Worm (Caenorhabditis elegans): ENCODE measurements around the gene dct-8.

The dct-8 gene

ce11 chrIV:3873706-3874105 lies 21.2 kb upstream of the dct-8 start, which contains the start of gene F37C4.5:
TSS of gene F37C4.5 (minus strand) at chrIV:3873806.
- TF ChIP-seq zag-1 (tag; optimal IDR thresholded peaks at IDR 0.05) (no peak), snpc-4 (tag; optimal IDR thresholded peaks at IDR 0.05) (no peak), nhr-12 (tag; optimal IDR thresholded peaks at IDR 0.05) (no peak), Y55F3AM.14 (GFP tag; optimal IDR thresholded peaks at IDR 0.05) (no peak), skn-1 (tag; optimal IDR thresholded peaks at IDR 0.05) (no peak)

ce11 chrIV:3874417-3874816 lies 20.5 kb upstream of the dct-8 start:
- no peak for TF ChIP-seq nhr-6 (tag; optimal IDR thresholded peaks at IDR 0.05)
- TF ChIP-seq lin-13 (GFP tag; optimal IDR thresholded peaks at IDR 0.05): no peak
- no peak for TF ChIP-seq sem-4 (tag; optimal IDR thresholded peaks at IDR 0.05)
- no peak for TF ChIP-seq sma-3 (GFP tag; optimal IDR thresholded peaks at IDR 0.05)
- no peak for TF ChIP-seq gmeb-1 (tag; optimal IDR thresholded peaks at IDR 0.05)
- peak; percentile 65 for TF ChIP-seq fos-1 (tag; optimal IDR thresholded peaks at IDR 0.05)
- no peak for TF ChIP-seq egl-27 (tag; optimal IDR thresholded peaks at IDR 0.05)
- TF ChIP-seq unc-55 (GFP tag; optimal IDR thresholded peaks at IDR 0.05): peak; percentile 28
- TF ChIP-seq ceh-82 (tag; optimal IDR thresholded peaks at IDR 0.05): no peak
- no peak for TF ChIP-seq mbf-1 (tag; optimal IDR thresholded peaks at IDR 0.05)
- TF ChIP-seq sma-9 (GFP tag; optimal IDR thresholded peaks at IDR 0.05): peak; percentile 26
- no peak for TF ChIP-seq sma-9 (tag; optimal IDR thresholded peaks at IDR 0.05)
- TF ChIP-seq ztf-1 (GFP tag; conservative IDR thresholded peaks at IDR 0.05): no peak
- no peak for TF ChIP-seq lin-11 (tag; optimal IDR thresholded peaks at IDR 0.05)
- TF ChIP-seq blmp-1 (tag; optimal IDR thresholded peaks at IDR 0.05; ENCODE audit: insufficient read depth): no peak
- no peak for TF ChIP-seq snpc-4 (tag; optimal IDR thresholded peaks at IDR 0.05)
- peak; percentile 30 for TF ChIP-seq nhr-10 (tag; optimal IDR thresholded peaks at IDR 0.05)
- TF ChIP-seq nhr-23 (tag; optimal IDR thresholded peaks at IDR 0.05): no peak
- peak in 1 of 2 experiments; percentile 51 for TF ChIP-seq lsy-2 (tag; optimal IDR thresholded peaks at IDR 0.05)
- TF ChIP-seq alr-1 (tag; optimal IDR thresholded peaks at IDR 0.05): no peak
- no peak for TF ChIP-seq nhr-12 (tag; optimal IDR thresholded peaks at IDR 0.05)
- TF ChIP-seq dmd-4 (tag; optimal IDR thresholded peaks at IDR 0.05): no peak
- TF ChIP-seq C34F6.9 (tag; optimal IDR thresholded peaks at IDR 0.05): peak; percentile 41
- TF ChIP-seq F13H6.1 (tag; optimal IDR thresholded peaks at IDR 0.05): peak; percentile 10
- TF ChIP-seq nhr-11 (tag; optimal IDR thresholded peaks at IDR 0.05): no peak
- no peak for TF ChIP-seq elt-1 (tag; optimal IDR thresholded peaks at IDR 0.05)
- TF ChIP-seq crh-2 (tag; optimal IDR thresholded peaks at IDR 0.05): peak; percentile 40
- TF ChIP-seq ama-1 (optimal IDR thresholded peaks at IDR 0.05): peak; percentile 95
- no peak for TF ChIP-seq nhr-77 (tag; optimal IDR thresholded peaks at IDR 0.05)
- TF ChIP-seq mab-5 (tag; optimal IDR thresholded peaks at IDR 0.05): no peak
- no peak for TF ChIP-seq ztf-11 (tag; optimal IDR thresholded peaks at IDR 0.05)
- no peak for TF ChIP-seq aly-2 (tag; optimal IDR thresholded peaks at IDR 0.05)
- peak; percentile 19 for TF ChIP-seq nhr-25 (tag; optimal IDR thresholded peaks at IDR 0.05)
- TF ChIP-seq elt-3 (tag; optimal IDR thresholded peaks at IDR 0.05): no peak
- no peak for TF ChIP-seq ZK546.5 (tag; optimal IDR thresholded peaks at IDR 0.05)
- TF ChIP-seq ceh-16 (tag; optimal IDR thresholded peaks at IDR 0.05): no peak
- no peak for TF ChIP-seq nhr-237 (tag; optimal IDR thresholded peaks at IDR 0.05)
- TF ChIP-seq zag-1 (tag; optimal IDR thresholded peaks at IDR 0.05): no peak
- TF ChIP-seq nhr-129 (tag; optimal IDR thresholded peaks at IDR 0.05): peak; percentile 45
- no peak for TF ChIP-seq lin-39 (tag; optimal IDR thresholded peaks at IDR 0.05)

- TF ChIP-seq lin-11 (tag; optimal IDR thresholded peaks at IDR 0.05): no peak
- peak; percentile 85 for TF ChIP-seq mab-5 (tag; optimal IDR thresholded peaks at IDR 0.05)
- TF ChIP-seq C34F6.9 (tag; optimal IDR thresholded peaks at IDR 0.05): peak; percentile 59
- TF ChIP-seq sem-4 (tag; optimal IDR thresholded peaks at IDR 0.05): peak; percentile 45
- peak; percentile 33 for TF ChIP-seq F13H6.1 (tag; optimal IDR thresholded peaks at IDR 0.05)
- TF ChIP-seq ceh-82 (tag; optimal IDR thresholded peaks at IDR 0.05): no peak
- TF ChIP-seq mdl-1 (tag; optimal IDR thresholded peaks at IDR 0.05): no peak
- TF ChIP-seq peb-1 (tag; optimal IDR thresholded peaks at IDR 0.05): no peak
- TF ChIP-seq sma-3 (GFP tag; optimal IDR thresholded peaks at IDR 0.05): peak; percentile 42
- TF ChIP-seq unc-39 (tag; optimal IDR thresholded peaks at IDR 0.05): no peak
- no peak for TF ChIP-seq nhr-25 (tag; optimal IDR thresholded peaks at IDR 0.05)
- no peak for TF ChIP-seq ama-1 (optimal IDR thresholded peaks at IDR 0.05)
- no peak for TF ChIP-seq nhr-6 (tag; optimal IDR thresholded peaks at IDR 0.05)
- peak; percentile 82 for TF ChIP-seq fos-1 (tag; optimal IDR thresholded peaks at IDR 0.05)
- peak; percentile 47 for TF ChIP-seq nhr-129 (tag; optimal IDR thresholded peaks at IDR 0.05)
- TF ChIP-seq unc-55 (GFP tag; optimal IDR thresholded peaks at IDR 0.05): peak; percentile 75
- no peak for TF ChIP-seq skn-1 (tag; optimal IDR thresholded peaks at IDR 0.05)
- peak; percentile 21 for TF ChIP-seq egl-27 (tag; optimal IDR thresholded peaks at IDR 0.05)
- TF ChIP-seq ZK546.5 (tag; optimal IDR thresholded peaks at IDR 0.05): no peak
- peak; percentile 73 for TF ChIP-seq sma-9 (GFP tag; optimal IDR thresholded peaks at IDR 0.05)
- TF ChIP-seq sma-9 (tag; optimal IDR thresholded peaks at IDR 0.05): no peak
- TF ChIP-seq elt-1 (tag; optimal IDR thresholded peaks at IDR 0.05): no peak
- TF ChIP-seq crh-2 (tag; optimal IDR thresholded peaks at IDR 0.05): peak; percentile 31
- no peak for TF ChIP-seq aly-2 (tag; optimal IDR thresholded peaks at IDR 0.05)
- peak; percentile 41 for TF ChIP-seq Y55F3AM.14 (GFP tag; optimal IDR thresholded peaks at IDR 0.05)
- no peak for TF ChIP-seq mbf-1 (tag; optimal IDR thresholded peaks at IDR 0.05)
- no peak for TF ChIP-seq R02D3.7 (tag; optimal IDR thresholded peaks at IDR 0.05)
- TF ChIP-seq nhr-21 (tag; optimal IDR thresholded peaks at IDR 0.05): no peak
Observed at ce11 chrIV:3875260-3875659, 19.6 kb upstream of the dct-8 start.
